Worm (Caenorhabditis elegans): ENCODE results near the gene H12D21.5.

DNA sequence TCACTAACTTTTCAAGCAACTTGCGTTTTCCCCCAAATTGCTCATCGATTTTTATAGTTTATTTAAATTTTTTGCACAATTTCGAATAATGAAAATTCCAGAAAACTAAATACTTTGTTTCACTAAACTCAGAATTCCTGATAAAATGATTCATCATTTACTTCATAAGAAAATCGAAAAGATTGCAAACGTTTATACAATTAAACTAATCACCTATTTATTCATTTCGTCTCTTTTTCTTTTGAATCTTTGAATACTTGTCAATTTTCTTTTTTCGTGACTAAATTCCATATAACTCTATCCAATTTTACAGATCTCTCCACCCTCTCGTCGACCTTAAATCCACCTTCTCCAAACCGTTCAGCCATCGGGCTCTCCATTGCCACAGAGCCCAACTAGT is 42.8 kb downstream of the H12D21.5 start, which contains the start of gene C30G7.2:
- TF ChIP-seq M03D4.4 (tag; optimal IDR thresholded peaks at IDR 0.05) (no peak), lin-13 (tag; optimal IDR thresholded peaks at IDR 0.05) (no peak), ham-2 (GFP tag; optimal IDR thresholded peaks at IDR 0.05) (no peak), elt-3 (tag; optimal IDR thresholded peaks at IDR 0.05) (no peak), mep-1 (tag; optimal IDR thresholded peaks at IDR 0.05) (no peak), pha-4 (tag; optimal IDR thresholded peaks at IDR 0.05) (no peak), ztf-11 (tag; optimal IDR thresholded peaks at IDR 0.05) (no peak), nhr-76 (tag; optimal IDR thresholded peaks at IDR 0.05) (no peak)
